Fruit fly (Drosophila melanogaster): Measurements from ENCODE around the gene CG15406.
A peak's percentile ranks its signal among the peaks of the same experiment; 100 is the strongest.

CG15406 gene

dm6 chr2L:3351575-3352219, 42.7 kb downstream of the CG15406 start (continued):
- peak; percentile 52 for TF ChIP-seq spab (GFP tag; optimal IDR thresholded peaks at IDR 0.05)
- no peak for TF ChIP-seq CG6276 (GFP tag; optimal IDR thresholded peaks at IDR 0.05)
- TF ChIP-seq CG10669 (GFP tag; optimal IDR thresholded peaks at IDR 0.05): peak; percentile 62
- TF ChIP-seq CG34406 (GFP tag; optimal IDR thresholded peaks at IDR 0.05): peak; percentile 5
- peak; percentile 25 for TF ChIP-seq Eip75B (GFP tag; optimal IDR thresholded peaks at IDR 0.05)
- peak; percentile 4 for TF ChIP-seq CG9139 (GFP tag; optimal IDR thresholded peaks at IDR 0.05)
- 0 out of 3 replicates have a peak, but pooled peaks have one; percentile 33 for TF ChIP-seq CG8119 (GFP tag; IDR thresholded peaks at IDR 0.05)
- TF ChIP-seq CG3032 (tag; optimal IDR thresholded peaks at IDR 0.05): peak; percentile 72
- peak; percentile 26 for TF ChIP-seq net (GFP tag; optimal IDR thresholded peaks at IDR 0.05)
- peak; percentile 36 for TF ChIP-seq topi (GFP tag; optimal IDR thresholded peaks at IDR 0.05)
- no peak for TF ChIP-seq CG16779 (tag; optimal IDR thresholded peaks at IDR 0.05)
- peak; percentile 19 for TF ChIP-seq esn (GFP tag; optimal IDR thresholded peaks at IDR 0.05)
- no peak for TF ChIP-seq CG6854 (GFP tag; optimal IDR thresholded peaks at IDR 0.05)
- TF ChIP-seq Smox (GFP tag; optimal IDR thresholded peaks at IDR 0.05): no peak
- peak; percentile 11 for TF ChIP-seq cyc (GFP tag; optimal IDR thresholded peaks at IDR 0.05)
- TF ChIP-seq Eip93F (GFP tag; optimal IDR thresholded peaks at IDR 0.05): no peak
- TF ChIP-seq dsx (GFP tag; optimal IDR thresholded peaks at IDR 0.05; ENCODE audit: poor library complexity, severe bottlenecking): peak; percentile 80
- TF ChIP-seq CG11902 (GFP tag; optimal IDR thresholded peaks at IDR 0.05): no peak
- TF ChIP-seq CG10631 (GFP tag; optimal IDR thresholded peaks at IDR 0.05): peak; percentile 39
- peak; percentile 32 for TF ChIP-seq OdsH (GFP tag; optimal IDR thresholded peaks at IDR 0.05)
- peak; percentile 63 for TF ChIP-seq fd59A (GFP tag; optimal IDR thresholded peaks at IDR 0.05)
- no peak for TF ChIP-seq Hr38 (GFP tag; optimal IDR thresholded peaks at IDR 0.05)
- peak; percentile 72 to 77 for TF ChIP-seq ss (GFP tag; optimal IDR thresholded peaks at IDR 0.05)
- TF ChIP-seq CG32006 (GFP tag; optimal IDR thresholded peaks at IDR 0.05): peak; percentile 20
- no peak for TF ChIP-seq Blimp-1 (GFP tag; optimal IDR thresholded peaks at IDR 0.05)
- TF ChIP-seq CG8632 (GFP tag; optimal IDR thresholded peaks at IDR 0.05): no peak
- TF ChIP-seq eg (GFP tag; IDR thresholded peaks at IDR 0.05): no peak

dm6 chr2L:3352927-3353326, 43.9 kb downstream of the CG15406 start:
- peak; percentile 61 for TF ChIP-seq Eip78C (GFP tag)
- peak; percentile 80 for TF ChIP-seq dsx (GFP tag; optimal IDR thresholded peaks at IDR 0.05; ENCODE audit: poor library complexity, severe bottlenecking)
- no peak for TF ChIP-seq Sox14 (GFP tag; optimal IDR thresholded peaks at IDR 0.05)

- TF ChIP-seq CG4318 (GFP tag; optimal IDR thresholded peaks at IDR 0.05) (no peak), svp (GFP tag) (peak; percentile 54)
Measured at dm6 chr2L:3353791-3354190, 44.8 kb downstream of the CG15406 start.

- peak; percentile 90 for TF ChIP-seq Blimp-1 (GFP tag; optimal IDR thresholded peaks at IDR 0.05)
- peak; percentile 97 for TF ChIP-seq CG7368 (GFP tag; optimal IDR thresholded peaks at IDR 0.05)
- no peak for TF ChIP-seq Hr38 (GFP tag; optimal IDR thresholded peaks at IDR 0.05)
- peak; percentile 98 for TF ChIP-seq fkh (GFP tag; optimal IDR thresholded peaks at IDR 0.05)
- TF ChIP-seq Eip78C (GFP tag): peak; percentile 100
- peak; percentile 99 for TF ChIP-seq CG15336 (GFP tag; IDR thresholded peaks at IDR 0.05)
- peak; percentile 98 for TF ChIP-seq achi (GFP tag; optimal IDR thresholded peaks at IDR 0.05)
- TF ChIP-seq CG6163 (GFP tag; IDR thresholded peaks at IDR 0.05): peak; percentile 98
- TF ChIP-seq CG6276 (GFP tag; optimal IDR thresholded peaks at IDR 0.05): peak; percentile 99
- TF ChIP-seq Sox102F (GFP tag; optimal IDR thresholded peaks at IDR 0.05): peak; percentile 98
- peak; percentile 98 for TF ChIP-seq Hr4 (GFP tag; optimal IDR thresholded peaks at IDR 0.05)
- TF ChIP-seq Gug (GFP tag; IDR thresholded peaks at IDR 0.05): peak; percentile 98
- peak; percentile 99 for TF ChIP-seq CG8632 (GFP tag; optimal IDR thresholded peaks at IDR 0.05)
- TF ChIP-seq svp (GFP tag): peak; percentile 99
- peak; percentile 92 for TF ChIP-seq Ets21C (GFP tag; optimal IDR thresholded peaks at IDR 0.05)
- TF ChIP-seq ss (GFP tag; optimal IDR thresholded peaks at IDR 0.05): peak; percentile 96 to 97
- TF ChIP-seq CG34406 (GFP tag; optimal IDR thresholded peaks at IDR 0.05): peak; percentile 99
- peak; percentile 97 for TF ChIP-seq Eip93F (GFP tag; optimal IDR thresholded peaks at IDR 0.05)
- peak; percentile 98 for TF ChIP-seq Eip75B (GFP tag; optimal IDR thresholded peaks at IDR 0.05)
- peak; percentile 99 for TF ChIP-seq net (GFP tag; optimal IDR thresholded peaks at IDR 0.05)
- TF ChIP-seq CG8119 (GFP tag; IDR thresholded peaks at IDR 0.05): peak; percentile 99
- peak; percentile 97 for TF ChIP-seq dsx (GFP tag; optimal IDR thresholded peaks at IDR 0.05; ENCODE audit: poor library complexity, severe bottlenecking)
- TF ChIP-seq Hr39 (GFP tag; optimal IDR thresholded peaks at IDR 0.05): peak; percentile 95
- TF ChIP-seq cyc (GFP tag; optimal IDR thresholded peaks at IDR 0.05): peak; percentile 96
- peak; percentile 98 for TF ChIP-seq Met (GFP tag; optimal IDR thresholded peaks at IDR 0.05)
- TF ChIP-seq CG10631 (GFP tag; optimal IDR thresholded peaks at IDR 0.05): peak; percentile 99
- TF ChIP-seq OdsH (GFP tag; optimal IDR thresholded peaks at IDR 0.05): peak; percentile 99
Measured at dm6 chr2L:3354642-3355380, 45.8 kb downstream of the CG15406 start, which contains the start of gene E23. Gene E23, minus strand, starts transcription at chr2L:3354829.

All from whole organism, prepupa.